Fruit fly (Drosophila melanogaster): ENCODE measurements around the gene CG31769.

The CG31769 gene

dm6 chr2L:14141238-14141637 lies 30.7 kb upstream of the CG31769 start (continued):
- TF ChIP-seq pum (GFP tag; optimal IDR thresholded peaks at IDR 0.05) (peak; percentile 14), odd (GFP tag; optimal IDR thresholded peaks at IDR 0.05) (no peak), lov (optimal IDR thresholded peaks at IDR 0.05) (no peak), lov (GFP tag; IDR thresholded peaks at IDR 0.05) (no peak), CG15696 (tag; optimal IDR thresholded peaks at IDR 0.05) (no peak), Dad (GFP tag; optimal IDR thresholded peaks at IDR 0.05) (no peak), CG3847 (GFP tag; IDR thresholded peaks at IDR 0.05) (peak; percentile 46), gro (GFP tag; optimal IDR thresholded peaks at IDR 0.05) (no peak), CG10462 (GFP tag; optimal IDR thresholded peaks at IDR 0.05) (no peak), tup (GFP tag; optimal IDR thresholded peaks at IDR 0.05) (no peak), Optix (GFP tag; IDR thresholded peaks at IDR 0.05) (no peak), zf30C (GFP tag; optimal IDR thresholded peaks at IDR 0.05) (no peak), lola (GFP tag; optimal IDR thresholded peaks at IDR 0.05) (no peak), fd102C (GFP tag; optimal IDR thresholded peaks at IDR 0.05) (no peak), gsb-n (tag; optimal IDR thresholded peaks at IDR 0.05) (no peak), sd (tag; optimal IDR thresholded peaks at IDR 0.05) (no peak), CG31365 (tag; optimal IDR thresholded peaks at IDR 0.05) (no peak), CG11504 (tag; optimal IDR thresholded peaks at IDR 0.05) (peak; percentile 61), CG10979 (tag; optimal IDR thresholded peaks at IDR 0.05) (no peak), nerfin-2 (GFP tag; IDR thresholded peaks at IDR 0.05; ENCODE audit: partially characterized antibody) (no peak), rib (GFP tag; IDR thresholded peaks at IDR 0.05) (no peak), Oli (tag; optimal IDR thresholded peaks at IDR 0.05) (peak; percentile 25), Sin3A (optimal IDR thresholded peaks at IDR 0.05) (no peak), fd3F (GFP tag; optimal IDR thresholded peaks at IDR 0.05) (no peak), CG11247 (GFP tag; IDR thresholded peaks at IDR 0.05) (no peak), gce (GFP tag; IDR thresholded peaks at IDR 0.05) (no peak), cato (GFP tag; optimal IDR thresholded peaks at IDR 0.05; ENCODE audit: borderline replicate concordance) (no peak), abd-A (tag; optimal IDR thresholded peaks at IDR 0.05) (no peak), CG2129 (GFP tag; IDR thresholded peaks at IDR 0.05; ENCODE audit: partially characterized antibody) (no peak), Usf (GFP tag; optimal IDR thresholded peaks at IDR 0.05) (no peak), CG8765 (GFP tag; IDR thresholded peaks at IDR 0.05) (no peak), cg (GFP tag; optimal IDR thresholded peaks at IDR 0.05) (no peak), p53 (GFP tag; optimal IDR thresholded peaks at IDR 0.05) (no peak), CG18599 (GFP tag; optimal IDR thresholded peaks at IDR 0.05) (peak; percentile 85), danr (GFP tag; IDR thresholded peaks at IDR 0.05) (0 out of 2 replicates have a peak, but pooled peaks have one; percentile 21), CG33557 (GFP tag; optimal IDR thresholded peaks at IDR 0.05) (no peak), CG13296 (GFP tag; optimal IDR thresholded peaks at IDR 0.05) (peak; percentile 57), GATAe (GFP tag; conservative IDR thresholded peaks at IDR 0.05) (no peak), CG6272 (GFP tag; IDR thresholded peaks at IDR 0.05) (no peak), pb (GFP tag; optimal IDR thresholded peaks at IDR 0.05) (no peak), unpg (GFP tag; optimal IDR thresholded peaks at IDR 0.05) (peak; percentile 44), ash1 (GFP tag; optimal IDR thresholded peaks at IDR 0.05) (no peak), aop (GFP tag; IDR thresholded peaks at IDR 0.05) (no peak), kah (GFP tag; optimal IDR thresholded peaks at IDR 0.05) (no peak), Ets65A (GFP tag) (no peak), Doc3 (GFP tag; IDR thresholded peaks at IDR 0.05; ENCODE audit: partially characterized antibody) (no peak), Hr51 (GFP tag; optimal IDR thresholded peaks at IDR 0.05) (peak in 1 of 2 experiments; percentile 54), sr (GFP tag; IDR thresholded peaks at IDR 0.05) (no peak), CG2120 (GFP tag; optimal IDR thresholded peaks at IDR 0.05) (peak; percentile 68), h (optimal IDR thresholded peaks at IDR 0.05) (no peak), CG12659 (GFP tag; optimal IDR thresholded peaks at IDR 0.05) (peak; percentile 29), PHDP (tag; optimal IDR thresholded peaks at IDR 0.05) (peak; percentile 55)

Measured in whole organism, embryonic.